Worm (Caenorhabditis elegans): ENCODE results near the gene clec-9.

ce11 chrV:16731600-16731999 lies 25.2 kb upstream of the clec-9 start, which contains the start of gene srz-100:
- TF ChIP-seq pag-3 (tag; optimal IDR thresholded peaks at IDR 0.05; ENCODE audit: borderline replicate concordance) (no peak), fkh-6 (tag; optimal IDR thresholded peaks at IDR 0.05) (no peak), ceh-22 (tag; optimal IDR thresholded peaks at IDR 0.05) (no peak), ama-1 (optimal IDR thresholded peaks at IDR 0.05) (no peak), ref-2 (tag; optimal IDR thresholded peaks at IDR 0.05) (no peak), pha-4 (tag; optimal IDR thresholded peaks at IDR 0.05) (no peak), elt-4 (tag; optimal IDR thresholded peaks at IDR 0.05) (no peak), unc-55 (GFP tag; optimal IDR thresholded peaks at IDR 0.05) (no peak), fax-1 (tag; optimal IDR thresholded peaks at IDR 0.05) (no peak), pqm-1 (tag; optimal IDR thresholded peaks at IDR 0.05) (no peak), madf-2 (tag; optimal IDR thresholded peaks at IDR 0.05) (no peak)
